Worm (Caenorhabditis elegans): ENCODE measurements around the gene EGAP5.1.

DNA sequence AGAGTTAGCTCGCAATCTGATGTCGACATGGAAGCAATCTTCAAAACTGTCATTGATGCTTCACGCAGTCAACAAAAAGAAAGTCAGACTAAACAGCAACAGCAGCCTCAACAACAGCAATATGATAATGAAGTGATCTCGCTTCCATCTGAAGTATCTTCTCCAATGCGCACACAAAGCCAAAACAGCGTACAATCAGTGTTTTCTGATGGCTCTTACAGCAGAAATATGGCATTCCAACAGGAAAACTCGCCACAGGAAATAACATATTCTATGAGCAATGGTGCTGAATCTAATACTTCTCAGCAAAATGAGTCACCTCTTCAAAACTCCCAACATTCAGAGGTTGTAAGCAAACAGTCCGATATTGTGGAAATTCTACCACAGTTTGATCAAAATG, 40.1 kb downstream of the EGAP5.1 start:
- TF ChIP-seq mab-5 (tag; optimal IDR thresholded peaks at IDR 0.05) (no peak), ztf-11 (tag; optimal IDR thresholded peaks at IDR 0.05) (no peak), blmp-1 (tag; optimal IDR thresholded peaks at IDR 0.05) (no peak), ceh-43 (GFP tag; optimal IDR thresholded peaks at IDR 0.05) (no peak), unc-62 (GFP tag; optimal IDR thresholded peaks at IDR 0.05) (no peak), snpc-4 (tag; optimal IDR thresholded peaks at IDR 0.05) (no peak), unc-39 (tag; optimal IDR thresholded peaks at IDR 0.05) (no peak), unc-120 (tag; optimal IDR thresholded peaks at IDR 0.05; ENCODE audit: poor library complexity, severe bottlenecking) (no peak), mep-1 (tag; optimal IDR thresholded peaks at IDR 0.05) (no peak), pha-4 (tag; optimal IDR thresholded peaks at IDR 0.05) (no peak)

Data from whole organism, mixed stage, embryonic.